Fruit fly (Drosophila melanogaster): ENCODE measurements around the gene CG4041.

DNA sequence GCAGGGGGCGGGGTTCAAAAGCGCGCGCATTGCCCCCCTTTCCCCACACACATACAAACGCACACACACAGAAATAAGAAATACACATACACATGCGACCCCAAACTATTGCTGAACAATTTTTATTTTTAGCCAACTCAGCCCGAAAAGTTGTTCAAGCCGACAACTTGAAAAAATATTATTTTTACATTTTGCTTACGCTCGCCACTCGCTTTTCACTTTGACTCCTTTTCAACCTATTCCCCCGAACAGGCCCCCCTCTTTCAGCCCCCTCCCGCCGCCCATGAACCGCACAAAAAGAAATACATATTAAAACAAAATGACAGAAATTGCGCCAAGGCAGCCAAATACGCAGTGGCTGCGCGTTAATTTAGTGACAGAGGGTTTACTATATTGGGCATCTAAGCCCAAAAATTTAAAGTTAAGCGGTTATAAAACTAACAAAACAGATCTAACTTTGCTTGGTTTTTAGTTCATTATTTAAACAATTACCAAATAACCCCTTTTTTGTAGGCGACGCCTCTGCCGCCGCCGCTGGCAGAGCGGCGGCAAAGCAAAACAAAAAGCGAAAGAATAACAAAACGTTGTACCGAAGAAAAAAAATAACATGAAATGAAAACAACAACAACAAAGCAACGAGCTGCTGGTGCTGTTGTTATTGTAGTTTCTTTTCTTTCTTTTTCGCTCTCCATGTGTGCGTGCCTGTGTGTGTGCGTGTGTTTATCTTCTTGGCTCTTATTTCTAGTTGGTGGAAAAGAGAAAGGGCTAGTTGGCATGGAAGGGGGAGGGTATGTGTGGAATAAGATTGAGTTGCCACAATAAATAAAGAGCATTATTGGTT, 8.1 kb downstream of the CG4041 start:
- TF ChIP-seq Sin3A (optimal IDR thresholded peaks at IDR 0.05) = no peak
- TF ChIP-seq h (optimal IDR thresholded peaks at IDR 0.05) = no peak
